Worm (Caenorhabditis elegans) whole organism, L4/young adult: ENCODE data around the gene sru-27.

ENCODE experiments used
- W03F9.2 ChIP-seq: fragments of 150-350 bp; optimal IDR thresholded peaks from 2 replicates; lab custom pipeline; 2014; ENCODE audit warnings: missing biosample characterization, missing genetic modification characterization
- dao-5 ChIP-seq: sonication (generic microtip); optimal IDR thresholded peaks from 2 replicates; lab custom pipeline; 2016; ENCODE audit warnings: missing genotype, missing genetic modification characterization, moderate library complexity, missing compliant biosample characterization
- him-1 ChIP-seq: sonication (generic microtip); optimal IDR thresholded peaks from 2 replicates; lab custom pipeline; 2016; ENCODE audit warnings: missing genotype, missing genetic modification reagents, missing genetic modification characterization, missing compliant biosample characterization

DNA sequence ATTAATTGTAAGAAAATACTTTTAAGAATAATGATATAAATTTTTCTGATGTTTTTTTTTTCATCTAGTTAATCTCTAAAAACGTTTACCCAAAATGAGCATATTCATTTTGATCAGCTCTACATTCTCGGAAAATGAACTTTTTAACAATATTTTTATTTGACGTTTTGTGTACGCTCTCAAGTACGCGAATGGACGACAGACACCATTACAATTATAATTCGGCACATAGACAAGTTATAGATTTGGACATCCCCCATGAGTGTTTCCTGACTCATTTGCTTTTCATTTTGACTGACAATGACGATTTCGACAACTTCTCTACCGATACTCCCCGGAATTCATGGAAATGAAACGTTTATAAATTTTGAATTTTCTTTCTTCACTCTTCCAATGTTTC lies at the start of gene sru-27:
- TF ChIP-seq W03F9.2 (tag; lab: Kevin White, UChicago), result no peak
- no peak for TF ChIP-seq dao-5 (tag; lab: Kevin White, UChicago)
- no peak for TF ChIP-seq him-1
